Fruit fly (Drosophila melanogaster): Measurements from ENCODE around the gene Gr64e.

Gene Gr64e

dm6 chr3L:4003316-4003715 lies 28.6 kb upstream of the Gr64e start, which contains the start of gene CG14985 (continued):
- TF ChIP-seq Taf1 (GFP tag; IDR thresholded peaks at IDR 0.05) (no peak), CG8089 (GFP tag; optimal IDR thresholded peaks at IDR 0.05) (no peak), CG14441 (GFP tag; IDR thresholded peaks at IDR 0.05) (no peak), CG4617 (GFP tag; optimal IDR thresholded peaks at IDR 0.05; ENCODE audit: borderline replicate concordance) (peak; percentile 16), cato (GFP tag; optimal IDR thresholded peaks at IDR 0.05; ENCODE audit: borderline replicate concordance) (no peak), ase (GFP tag; IDR thresholded peaks at IDR 0.05) (no peak), so (GFP tag; IDR thresholded peaks at IDR 0.05) (no peak), CG4404 (GFP tag; IDR thresholded peaks at IDR 0.05) (no peak), CG6854 (GFP tag; optimal IDR thresholded peaks at IDR 0.05) (no peak), pho (GFP tag; optimal IDR thresholded peaks at IDR 0.05) (no peak), CG8359 (GFP tag; optimal IDR thresholded peaks at IDR 0.05; ENCODE audit: borderline replicate concordance) (no peak), HLH54F (GFP tag; optimal IDR thresholded peaks at IDR 0.05) (no peak), Fer2 (tag; optimal IDR thresholded peaks at IDR 0.05) (no peak), crp (GFP tag; optimal IDR thresholded peaks at IDR 0.05) (peak in 1 of 2 experiments; percentile 85), CG12299 (tag; optimal IDR thresholded peaks at IDR 0.05) (no peak), NC2α (GFP tag; optimal IDR thresholded peaks at IDR 0.05) (no peak)

- peak in 1 of 2 experiments; percentile 5 for TF ChIP-seq bsh (GFP tag; optimal IDR thresholded peaks at IDR 0.05)
- no peak for TF ChIP-seq nom (GFP tag; optimal IDR thresholded peaks at IDR 0.05)
- TF ChIP-seq kah (GFP tag; optimal IDR thresholded peaks at IDR 0.05) = no peak
- no peak for TF ChIP-seq CG17359 (tag; optimal IDR thresholded peaks at IDR 0.05)
- no peak for TF ChIP-seq CG8290 (GFP tag; optimal IDR thresholded peaks at IDR 0.05)
- no peak for TF ChIP-seq CG8290 (tag; optimal IDR thresholded peaks at IDR 0.05)
- TF ChIP-seq Sox100B (GFP tag; optimal IDR thresholded peaks at IDR 0.05) = no peak
- no peak for TF ChIP-seq CG34422 (GFP tag; IDR thresholded peaks at IDR 0.05)
- TF ChIP-seq E2f2 (GFP tag; IDR thresholded peaks at IDR 0.05) = no peak
- no peak for TF ChIP-seq NC2β (GFP tag; optimal IDR thresholded peaks at IDR 0.05)
- no peak for TF ChIP-seq crol (GFP tag; IDR thresholded peaks at IDR 0.05)
- TF ChIP-seq gsb (GFP tag; IDR thresholded peaks at IDR 0.05) = no peak
- TF ChIP-seq Dfd (GFP tag; optimal IDR thresholded peaks at IDR 0.05) = no peak
- no peak for TF ChIP-seq CG15514 (GFP tag; optimal IDR thresholded peaks at IDR 0.05)
- TF ChIP-seq maf-S (GFP tag; optimal IDR thresholded peaks at IDR 0.05) = no peak
- peak; percentile 71 for TF ChIP-seq Ets65A (GFP tag)
- TF ChIP-seq CG9727 (GFP tag; optimal IDR thresholded peaks at IDR 0.05) = peak; percentile 3
- peak; percentile 34 for TF ChIP-seq CG2120 (GFP tag; optimal IDR thresholded peaks at IDR 0.05)
- peak; percentile 5 for TF ChIP-seq Xbp1 (GFP tag; optimal IDR thresholded peaks at IDR 0.05)
- TF ChIP-seq CG2889 (GFP tag; IDR thresholded peaks at IDR 0.05) = no peak
- TF ChIP-seq CG17829 (tag; optimal IDR thresholded peaks at IDR 0.05) = no peak
- TF ChIP-seq CG13894 (tag; optimal IDR thresholded peaks at IDR 0.05) = peak; percentile 62
- TF ChIP-seq CG7839 (tag; optimal IDR thresholded peaks at IDR 0.05) = no peak
- TF ChIP-seq TFAM (GFP tag; optimal IDR thresholded peaks at IDR 0.05) = no peak
- no peak for TF ChIP-seq ap (GFP tag; IDR thresholded peaks at IDR 0.05)
- TF ChIP-seq lab (GFP tag; optimal IDR thresholded peaks at IDR 0.05) = peak; percentile 1
- 0 out of 4 replicates have a peak, but pooled peaks have one; percentile 12 for TF ChIP-seq Gug (GFP tag; IDR thresholded peaks at IDR 0.05)
- TF ChIP-seq H2.0 (GFP tag; IDR thresholded peaks at IDR 0.05) = no peak
- no peak for TF ChIP-seq CG11456 (GFP tag; IDR thresholded peaks at IDR 0.05)
- no peak; the same call in 2 of the 3 replicates for TF ChIP-seq dysf (GFP tag; IDR thresholded peaks at IDR 0.05)
- TF ChIP-seq cg (GFP tag; optimal IDR thresholded peaks at IDR 0.05) = no peak
- peak; percentile 77 for TF ChIP-seq scrt (GFP tag; optimal IDR thresholded peaks at IDR 0.05)
- TF ChIP-seq CG17186 (GFP tag; optimal IDR thresholded peaks at IDR 0.05) = no peak
- TF ChIP-seq Med (GFP tag) = no peak
- TF ChIP-seq cwo (GFP tag; optimal IDR thresholded peaks at IDR 0.05) = no peak
- TF ChIP-seq tx (GFP tag; optimal IDR thresholded peaks at IDR 0.05) = no peak
Measured at dm6 chr3L:4007256-4007655, 24.7 kb upstream of the Gr64e start.

Data from whole organism, embryonic.